Fruit fly (Drosophila melanogaster): ENCODE data around the gene Hel89B.
A peak's percentile ranks its signal among the peaks of the same experiment; 100 is the strongest.

dm6 chr3R:16005943-16006342, 32.8 kb downstream of the Hel89B start:
- no peak; the same call in 1 of the 2 replicates for TF ChIP-seq GATAe (GFP tag; conservative IDR thresholded peaks at IDR 0.05)
- no peak for TF ChIP-seq Atf3 (GFP tag; optimal IDR thresholded peaks at IDR 0.05)
- no peak for TF ChIP-seq HLH3B (GFP tag; IDR thresholded peaks at IDR 0.05)
- TF ChIP-seq CG13894 (tag; optimal IDR thresholded peaks at IDR 0.05) = no peak
- peak; percentile 15 for TF ChIP-seq scrt (GFP tag; optimal IDR thresholded peaks at IDR 0.05)
- no peak for TF ChIP-seq Bdp1 (GFP tag; optimal IDR thresholded peaks at IDR 0.05)
- peak; percentile 75 for TF ChIP-seq CG2875 (GFP tag; optimal IDR thresholded peaks at IDR 0.05)
- no peak for TF ChIP-seq psq (GFP tag; optimal IDR thresholded peaks at IDR 0.05)
- peak; percentile 37 for TF ChIP-seq CG9727 (GFP tag; optimal IDR thresholded peaks at IDR 0.05)
- no peak for TF ChIP-seq hth (optimal IDR thresholded peaks at IDR 0.05)
